Worm (Caenorhabditis elegans) whole organism, L3 larva: ENCODE measurements around the gene B0024.3.

Experiments
- aly-2 ChIP-seq: fragments of 150-350 bp; optimal IDR thresholded peaks from 2 replicates; lab custom pipeline; 2014; ENCODE audit warnings: missing biosample characterization, missing genetic modification characterization
- ceh-16 ChIP-seq: sonication (generic microtip); optimal IDR thresholded peaks from 2 replicates; lab custom pipeline; 2017; ENCODE audit warnings: missing biosample characterization, missing genetic modification characterization
- ceh-82 ChIP-seq: fragments of 150-350 bp; optimal IDR thresholded peaks from 2 replicates; lab custom pipeline; 2014; ENCODE audit warnings: missing biosample characterization, missing genetic modification characterization
- egl-27 ChIP-seq: sonication (generic microtip); optimal IDR thresholded peaks from 4 replicates; lab custom pipeline; 2017; ENCODE audit warnings: missing biosample characterization, missing genetic modification reagents, missing genetic modification characterization
- elt-1 ChIP-seq: fragments of 150-350 bp; optimal IDR thresholded peaks from 2 replicates; lab custom pipeline; 2014; ENCODE audit warnings: missing biosample characterization, missing genetic modification characterization
- elt-2 ChIP-seq: sonication (generic microtip); optimal IDR thresholded peaks from 2 replicates; lab custom pipeline; 2016; ENCODE audit warnings: missing genetic modification reagents, mild to moderate bottlenecking, missing genetic modification characterization, missing compliant biosample characterization
- eor-1 ChIP-seq, 2 experiments: fragments of 150-350 bp; optimal IDR thresholded peaks; 2 replicates each; lab custom pipeline; 2014 to 2018; ENCODE audit warnings: missing biosample characterization in 2 of 2, missing genetic modification characterization in 2 of 2
- fkh-10 ChIP-seq: sonication (generic microtip); optimal IDR thresholded peaks from 2 replicates; lab custom pipeline; 2017; ENCODE audit warnings: missing biosample characterization, missing genetic modification reagents, missing genetic modification characterization
- fkh-2 ChIP-seq: fragments of 150-350 bp; optimal IDR thresholded peaks from 2 replicates; lab custom pipeline; 2014; ENCODE audit warnings: missing biosample characterization, missing genetic modification reagents, missing genetic modification characterization
- fos-1 ChIP-seq: fragments of 150-350 bp; optimal IDR thresholded peaks from 2 replicates; lab custom pipeline; 2014; ENCODE audit warnings: missing biosample characterization, missing genetic modification characterization
- hmg-11 ChIP-seq: sonication (generic microtip); optimal IDR thresholded peaks from 2 replicates; lab custom pipeline; 2016; ENCODE audit warnings: missing genetic modification characterization, missing compliant biosample characterization
- jun-1 ChIP-seq: fragments of 150-350 bp; optimal IDR thresholded peaks from 2 replicates; lab custom pipeline; 2014; ENCODE audit warnings: missing biosample characterization, missing genetic modification reagents, missing genetic modification characterization
- lin-15B ChIP-seq: fragments of 150-350 bp; optimal IDR thresholded peaks from 2 replicates; lab custom pipeline; 2014; ENCODE audit warnings: missing biosample characterization, missing genetic modification characterization
- lin-39 ChIP-seq: fragments of 150-350 bp; optimal IDR thresholded peaks from 2 replicates; lab custom pipeline; 2018; ENCODE audit warnings: missing biosample characterization, missing genetic modification reagents, missing genetic modification characterization
- lsy-12 ChIP-seq: sonication (generic microtip); optimal IDR thresholded peaks from 2 replicates; lab custom pipeline; 2016; ENCODE audit warnings: mild to moderate bottlenecking, missing genetic modification characterization, missing compliant biosample characterization
- mdl-1 ChIP-seq: fragments of 150-350 bp; optimal IDR thresholded peaks from 2 replicates; lab custom pipeline; 2014; ENCODE audit warnings: missing biosample characterization, missing genetic modification characterization
- mml-1 ChIP-seq: fragments of 150-350 bp; sonication (generic microtip); optimal IDR thresholded peaks from 3 replicates; lab custom pipeline; 2014; ENCODE audit warnings: missing biosample characterization, missing genetic modification characterization
- nfya-1 ChIP-seq: sonication (generic microtip); optimal IDR thresholded peaks from 2 replicates; lab custom pipeline; 2017; ENCODE audit warnings: missing genetic modification characterization, mild to moderate bottlenecking, missing compliant biosample characterization, antibody characterized with exemption, moderate library complexity; ENCODE audit not compliant: insufficient read depth
- nhr-12 ChIP-seq: fragments of 150-350 bp; optimal IDR thresholded peaks from 2 replicates; lab custom pipeline; 2014; ENCODE audit warnings: missing biosample characterization, missing genetic modification characterization
- nhr-23 ChIP-seq: fragments of 150-350 bp; optimal IDR thresholded peaks from 2 replicates; lab custom pipeline; 2014; ENCODE audit warnings: missing biosample characterization, missing genetic modification reagents, missing genetic modification characterization
- nhr-237 ChIP-seq: fragments of 150-350 bp; optimal IDR thresholded peaks from 2 replicates; lab custom pipeline; 2014; ENCODE audit warnings: missing biosample characterization, missing genetic modification characterization
- nhr-25 ChIP-seq: sonication (generic microtip); optimal IDR thresholded peaks from 2 replicates; lab custom pipeline; 2017; ENCODE audit warnings: missing biosample characterization, missing genetic modification characterization
- nhr-28 ChIP-seq: fragments of 150-350 bp; optimal IDR thresholded peaks from 2 replicates; lab custom pipeline; 2014; ENCODE audit warnings: missing biosample characterization, missing genetic modification characterization
- nhr-43 ChIP-seq: sonication (generic microtip); optimal IDR thresholded peaks from 2 replicates; lab custom pipeline; 2016; ENCODE audit warnings: mild to moderate bottlenecking, missing genetic modification characterization, missing compliant biosample characterization; ENCODE audit not compliant: poor library complexity, severe bottlenecking
- nhr-76 ChIP-seq: fragments of 150-350 bp; sonication (generic microtip); optimal IDR thresholded peaks from 5 replicates; lab custom pipeline; 2014; ENCODE audit warnings: missing biosample characterization, missing genetic modification characterization
- nhr-77 ChIP-seq: fragments of 150-350 bp; optimal IDR thresholded peaks from 2 replicates; lab custom pipeline; 2014; ENCODE audit warnings: missing biosample characterization, missing genetic modification characterization
- pha-4 ChIP-seq: fragments of 150-350 bp; optimal IDR thresholded peaks from 2 replicates; lab custom pipeline; 2014; ENCODE audit warnings: missing biosample characterization, missing genetic modification reagents, missing genetic modification characterization
- pqm-1 ChIP-seq: fragments of 150-350 bp; optimal IDR thresholded peaks from 2 replicates; lab custom pipeline; 2017; ENCODE audit warnings: missing biosample characterization, missing genetic modification characterization, inconsistent platforms
- sea-2 ChIP-seq: fragments of 150-350 bp; sonication (generic microtip); optimal IDR thresholded peaks from 4 replicates; lab custom pipeline; 2014; ENCODE audit warnings: missing biosample characterization, missing genetic modification reagents, missing genetic modification characterization
- snpc-4 ChIP-seq: fragments of 150-350 bp; optimal IDR thresholded peaks from 2 replicates; lab custom pipeline; 2014; ENCODE audit warnings: missing biosample characterization, missing genetic modification characterization
- tbx-2 ChIP-seq: sonication (generic microtip); optimal IDR thresholded peaks from 2 replicates; lab custom pipeline; 2016; ENCODE audit warnings: mild to moderate bottlenecking, missing genetic modification characterization, missing compliant biosample characterization
- unc-39 ChIP-seq: sonication (generic microtip); optimal IDR thresholded peaks from 4 replicates; lab custom pipeline; 2017; ENCODE audit warnings: missing biosample characterization, missing genetic modification characterization
- unc-62 ChIP-seq: fragments of 150-350 bp; sonication (generic microtip); optimal IDR thresholded peaks from 4 replicates; lab custom pipeline; 2014; ENCODE audit warnings: missing biosample characterization, missing genetic modification reagents, missing genetic modification characterization
- zag-1 ChIP-seq: fragments of 150-350 bp; optimal IDR thresholded peaks from 2 replicates; lab custom pipeline; 2014; ENCODE audit warnings: missing biosample characterization, missing genetic modification characterization
- ztf-11 ChIP-seq: fragments of 150-350 bp; optimal IDR thresholded peaks from 2 replicates; lab custom pipeline; 2014; ENCODE audit warnings: missing biosample characterization, missing genetic modification characterization
- ztf-4 ChIP-seq: fragments of 150-350 bp; optimal IDR thresholded peaks from 2 replicates; lab custom pipeline; 2014; ENCODE audit warnings: missing biosample characterization, missing genetic modification characterization

B0024.3 gene

DNA sequence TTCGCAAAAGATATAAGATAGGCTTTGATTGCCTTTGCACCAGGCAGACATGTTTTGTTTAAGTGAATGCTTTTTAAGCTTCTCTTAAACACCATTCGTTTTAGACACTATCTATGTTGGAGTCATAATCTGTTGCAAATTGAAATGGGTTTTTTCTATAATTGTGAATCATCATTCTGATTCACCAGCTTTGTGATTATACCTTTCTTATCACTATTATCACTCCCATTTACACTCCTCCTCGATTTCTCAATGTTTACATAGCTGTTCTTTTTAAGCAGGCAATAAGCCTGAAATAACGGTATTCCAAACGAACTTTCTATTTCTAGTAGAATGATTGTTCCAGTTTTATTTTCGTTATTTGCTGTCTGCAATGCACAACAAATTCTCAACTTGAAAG is 9.7 kb downstream of the B0024.3 start, which contains the start of gene B0024.4:
Gene B0024.4 (plus strand): TSS at position 301 of the 400 bp plus-strand sequence.
- no peak for TF ChIP-seq elt-2 (tag; lab: Kevin White, UChicago)
- TF ChIP-seq mdl-1 (tag; lab: Kevin White, UChicago): no peak
- TF ChIP-seq eor-1 (tag; optimal IDR thresholded peaks at IDR 0.05; lab: Kevin White, UChicago): no peak
- no peak for TF ChIP-seq nhr-77 (tag; lab: Kevin White, UChicago)
- no peak for TF ChIP-seq ztf-11 (tag; lab: Kevin White, UChicago)
- no peak for TF ChIP-seq lin-15B (tag; lab: Kevin White, UChicago)
- no peak for TF ChIP-seq aly-2 (tag; lab: Kevin White, UChicago)
- no peak for TF ChIP-seq unc-62 (GFP tag; lab: Kevin White, UChicago)
- no peak for TF ChIP-seq fkh-2 (tag; lab: Kevin White, UChicago)
- TF ChIP-seq jun-1 (tag; lab: Kevin White, UChicago): no peak

DNA sequence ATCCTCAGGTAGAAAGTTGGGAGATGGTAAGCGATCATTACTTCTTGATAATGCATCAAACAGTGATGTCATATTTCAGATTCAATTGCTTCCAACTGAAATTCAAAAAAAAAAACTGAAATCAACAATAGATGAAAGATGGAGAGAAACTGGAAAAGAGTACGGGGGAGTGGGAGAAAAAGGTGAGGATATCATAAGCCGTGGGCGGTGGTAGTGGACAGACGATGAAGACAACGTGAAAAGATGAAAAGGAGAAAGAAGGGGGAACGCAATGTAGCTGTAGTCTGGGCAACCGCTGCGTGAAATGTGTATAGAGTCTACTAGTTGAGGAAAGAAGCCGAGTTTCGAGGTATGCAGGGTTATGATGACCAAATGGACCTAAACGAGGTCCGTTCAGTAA is 19.9 kb downstream of the B0024.3 start, which contains the start of gene che-12:
Gene che-12 (minus strand): TSS at position 101 of the 400 bp plus-strand sequence.
- TF ChIP-seq fos-1 (no peak), elt-1 (tag; lab: Kevin White, UChicago) (no peak), ztf-4 (tag; lab: Kevin White, UChicago) (no peak), nfya-1 (tag; lab: Kevin White, UChicago) (no peak), lin-39 (tag; lab: Kevin White, UChicago) (no peak), nhr-237 (no peak), ceh-16 (no peak), nhr-43 (tag; lab: Kevin White, UChicago) (no peak), nhr-28 (tag; lab: Kevin White, UChicago) (no peak), nhr-77 (tag; lab: Kevin White, UChicago) (no peak), snpc-4 (tag; lab: Kevin White, UChicago) (no peak), unc-39 (tag; lab: Kevin White, UChicago) (no peak), hmg-11 (tag; lab: Kevin White, UChicago) (no peak)

DNA sequence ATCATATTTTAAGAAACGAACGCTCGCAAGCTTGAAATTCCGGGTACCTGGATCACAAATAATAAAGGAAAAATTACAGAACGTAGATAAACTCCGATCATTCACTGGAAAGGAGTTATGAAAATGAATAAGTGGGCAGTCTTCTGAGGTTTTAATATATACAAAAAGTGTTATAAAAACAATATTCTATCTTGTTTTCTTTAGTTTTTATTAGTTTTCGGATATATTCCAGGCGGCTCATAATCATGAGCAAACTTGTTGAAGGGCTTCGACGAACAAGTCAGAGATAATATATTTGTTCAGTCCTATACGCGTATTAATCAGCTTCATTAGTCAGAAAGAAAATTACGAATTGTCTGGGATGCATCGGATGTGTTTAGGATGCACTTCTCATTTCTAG is 26.6 kb downstream of the B0024.3 start, which contains the start of gene gcy-6:
Gene gcy-6 (minus strand): TSS at position 101 of the 400 bp plus-strand sequence.
- no peak for TF ChIP-seq lin-15B (tag; lab: Kevin White, UChicago)
- TF ChIP-seq pqm-1 (tag; lab: Kevin White, UChicago): no peak
- no peak for TF ChIP-seq ceh-16
- no peak for TF ChIP-seq unc-62 (GFP tag; lab: Kevin White, UChicago)
- TF ChIP-seq eor-1 (tag; optimal IDR thresholded peaks at IDR 0.05; lab: Kevin White, UChicago): no peak
- TF ChIP-seq jun-1 (tag; lab: Kevin White, UChicago): no peak
- TF ChIP-seq ztf-4 (tag; lab: Kevin White, UChicago): no peak
- TF ChIP-seq nhr-12 (tag; lab: Kevin White, UChicago): no peak
- no peak for TF ChIP-seq pha-4 (tag; lab: Kevin White, UChicago)
- TF ChIP-seq lsy-12: no peak
- no peak for TF ChIP-seq tbx-2 (tag; lab: Kevin White, UChicago)
- no peak for TF ChIP-seq nhr-237
- no peak for TF ChIP-seq unc-39 (tag; lab: Kevin White, UChicago)
- no peak for TF ChIP-seq mml-1
- TF ChIP-seq, all 47 proteins: peak for 0

DNA sequence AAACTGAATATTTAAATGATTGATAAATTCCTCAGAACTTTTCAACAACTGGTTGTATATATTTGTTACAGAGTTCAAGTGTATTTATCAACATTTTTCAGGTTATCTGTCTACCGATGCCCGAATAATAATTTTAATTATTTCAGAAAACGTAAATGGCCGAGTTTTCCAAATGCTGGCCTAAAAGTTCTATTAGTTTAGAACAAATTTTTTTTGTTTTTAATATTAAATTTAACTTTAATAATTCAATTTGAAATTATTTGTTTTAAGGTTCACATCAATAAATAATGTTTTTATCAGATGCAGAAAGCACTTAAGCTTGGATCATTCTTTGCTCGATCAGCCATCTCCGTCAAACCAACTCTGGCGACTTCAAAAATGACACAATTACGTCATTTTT is 27.0 kb downstream of the B0024.3 start, which contains the start of gene trx-2:
Gene trx-2 (plus strand): TSS at position 301 of the 400 bp plus-strand sequence.
- TF ChIP-seq fkh-10 (GFP tag; lab: Kevin White, UChicago): no peak
- no peak for TF ChIP-seq fkh-2 (tag; lab: Kevin White, UChicago)
- TF ChIP-seq mml-1: no peak
- no peak for TF ChIP-seq nhr-76 (tag; lab: Kevin White, UChicago)
- no peak for TF ChIP-seq egl-27 (tag; lab: Kevin White, UChicago)

DNA sequence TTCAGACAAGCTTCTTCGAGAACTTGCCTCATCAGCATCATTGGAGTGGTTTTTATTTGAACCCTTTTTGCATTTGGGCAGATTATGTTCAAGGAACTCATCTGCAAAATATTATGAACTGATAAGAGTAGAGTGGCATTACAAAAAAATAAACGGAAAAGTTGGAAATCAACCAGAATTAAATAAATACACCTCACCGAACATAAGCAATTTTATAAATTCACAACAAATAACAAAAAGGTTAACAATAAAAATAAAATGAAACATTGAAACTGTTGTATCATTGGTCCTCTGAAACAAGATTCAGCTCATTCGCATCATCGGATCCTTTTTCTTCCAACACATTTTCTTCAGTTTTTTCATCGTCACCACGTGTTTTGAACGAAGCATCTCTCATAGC is 29.9 kb downstream of the B0024.3 start, which contains the start of gene asps-1:
Gene asps-1 (minus strand): TSS at position 101 of the 400 bp plus-strand sequence.
- no peak for TF ChIP-seq sea-2
- TF ChIP-seq mdl-1 (tag; lab: Kevin White, UChicago): no peak
- TF ChIP-seq ztf-4 (tag; lab: Kevin White, UChicago): no peak
- TF ChIP-seq lin-39 (tag; lab: Kevin White, UChicago): no peak
- TF ChIP-seq nhr-43 (tag; lab: Kevin White, UChicago): no peak
- no peak for TF ChIP-seq nhr-23 (tag; lab: Kevin White, UChicago)
- TF ChIP-seq lsy-12: no peak
- no peak for TF ChIP-seq nhr-25 (tag; lab: Kevin White, UChicago)
- TF ChIP-seq zag-1 (tag; lab: Kevin White, UChicago): no peak
- no peak for TF ChIP-seq ceh-82 (tag; lab: Kevin White, UChicago)
- TF ChIP-seq egl-27 (tag; lab: Kevin White, UChicago): no peak
- TF ChIP-seq, all 47 proteins: peak for 0
